Worm (Caenorhabditis elegans): ENCODE results near the gene acl-5.
A peak's percentile ranks its signal among the peaks of the same experiment; 100 is the strongest.

acl-5 gene

ce11 chrX:10353857-10354256 is 26.6 kb upstream of the acl-5 start:
- TF ChIP-seq zag-1 (tag; optimal IDR thresholded peaks at IDR 0.05) (no peak), unc-62 (GFP tag; optimal IDR thresholded peaks at IDR 0.05) (no peak), mab-5 (tag; optimal IDR thresholded peaks at IDR 0.05) (no peak), sem-4 (tag; optimal IDR thresholded peaks at IDR 0.05) (no peak), mdl-1 (tag; optimal IDR thresholded peaks at IDR 0.05) (no peak), elt-1 (tag; optimal IDR thresholded peaks at IDR 0.05) (no peak), Y55F3AM.14 (GFP tag; optimal IDR thresholded peaks at IDR 0.05) (no peak), ztf-11 (tag; optimal IDR thresholded peaks at IDR 0.05) (no peak), snpc-4 (tag; optimal IDR thresholded peaks at IDR 0.05) (no peak), ztf-1 (GFP tag; conservative IDR thresholded peaks at IDR 0.05) (no peak), ceh-82 (tag; optimal IDR thresholded peaks at IDR 0.05) (no peak), unc-55 (GFP tag; optimal IDR thresholded peaks at IDR 0.05) (no peak)

- TF ChIP-seq ZK546.5 (tag; optimal IDR thresholded peaks at IDR 0.05) (no peak), fos-1 (tag; optimal IDR thresholded peaks at IDR 0.05) (no peak), nhr-25 (tag; optimal IDR thresholded peaks at IDR 0.05) (peak; percentile 42), nhr-129 (tag; optimal IDR thresholded peaks at IDR 0.05) (no peak), F13H6.1 (tag; optimal IDR thresholded peaks at IDR 0.05) (no peak), elt-1 (tag; optimal IDR thresholded peaks at IDR 0.05) (no peak), ztf-11 (tag; optimal IDR thresholded peaks at IDR 0.05) (no peak), unc-62 (GFP tag; optimal IDR thresholded peaks at IDR 0.05) (no peak)
Measured at ce11 chrX:10350151-10350550, 22.9 kb upstream of the acl-5 start.

ce11 chrX:10340986-10341385 is 13.7 kb upstream of the acl-5 start, which contains the start of gene R07E3.1:
TSS of gene R07E3.1 (minus strand) at chrX:10341161.
- TF ChIP-seq nhr-77 (tag; optimal IDR thresholded peaks at IDR 0.05) (no peak), C34F6.9 (tag; optimal IDR thresholded peaks at IDR 0.05) (no peak), nhr-12 (tag; optimal IDR thresholded peaks at IDR 0.05) (no peak), fos-1 (tag; optimal IDR thresholded peaks at IDR 0.05) (peak; percentile 59), skn-1 (tag; optimal IDR thresholded peaks at IDR 0.05) (no peak), egl-27 (tag; optimal IDR thresholded peaks at IDR 0.05) (no peak), nhr-6 (tag; optimal IDR thresholded peaks at IDR 0.05) (no peak), R02D3.7 (tag; optimal IDR thresholded peaks at IDR 0.05) (no peak), gmeb-1 (tag; optimal IDR thresholded peaks at IDR 0.05) (peak; percentile 10), sma-3 (GFP tag; optimal IDR thresholded peaks at IDR 0.05) (no peak), ztf-11 (tag; optimal IDR thresholded peaks at IDR 0.05) (no peak)

ce11 chrX:10340044-10340443 is 12.8 kb upstream of the acl-5 start:
- TF ChIP-seq sma-9 (GFP tag; optimal IDR thresholded peaks at IDR 0.05) = peak; percentile 2
- TF ChIP-seq sma-9 (tag; optimal IDR thresholded peaks at IDR 0.05) = no peak
- peak; percentile 44 for TF ChIP-seq fos-1 (tag; optimal IDR thresholded peaks at IDR 0.05)
- no peak for TF ChIP-seq nhr-12 (tag; optimal IDR thresholded peaks at IDR 0.05)
- no peak for TF ChIP-seq ztf-1 (GFP tag; conservative IDR thresholded peaks at IDR 0.05)

DNA sequence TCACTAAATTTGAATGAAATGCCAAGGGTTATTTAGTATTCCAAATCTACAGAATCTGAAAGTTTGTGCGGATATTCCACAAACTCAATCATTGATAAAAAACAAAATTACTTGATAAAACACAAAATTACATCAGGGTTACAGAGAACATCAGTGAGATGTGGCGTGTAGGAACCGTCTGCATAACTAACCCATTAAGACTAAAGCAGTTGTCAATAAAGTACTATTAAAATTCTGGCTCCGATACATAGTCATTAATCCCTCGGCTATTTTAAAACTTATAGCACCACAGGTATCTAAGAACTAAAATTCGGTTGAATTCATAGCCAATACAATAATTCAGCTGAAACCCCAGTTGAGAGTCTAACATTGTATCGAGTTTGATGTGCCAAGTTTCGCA is 11.5 kb upstream of the acl-5 start:
- no peak for TF ChIP-seq R02D3.7 (tag; optimal IDR thresholded peaks at IDR 0.05)
- no peak for TF ChIP-seq egl-27 (tag; optimal IDR thresholded peaks at IDR 0.05)
- no peak for TF ChIP-seq lin-39 (tag; optimal IDR thresholded peaks at IDR 0.05)
- no peak for TF ChIP-seq lin-13 (GFP tag; optimal IDR thresholded peaks at IDR 0.05)
- TF ChIP-seq nhr-23 (tag; optimal IDR thresholded peaks at IDR 0.05) = no peak
- no peak for TF ChIP-seq unc-39 (tag; optimal IDR thresholded peaks at IDR 0.05)
- TF ChIP-seq elt-3 (tag; optimal IDR thresholded peaks at IDR 0.05) = no peak
- TF ChIP-seq ztf-4 (tag; optimal IDR thresholded peaks at IDR 0.05) = no peak
- TF ChIP-seq sma-9 (GFP tag; optimal IDR thresholded peaks at IDR 0.05) = peak; percentile 7
- no peak for TF ChIP-seq sma-9 (tag; optimal IDR thresholded peaks at IDR 0.05)
- no peak for TF ChIP-seq gmeb-1 (tag; optimal IDR thresholded peaks at IDR 0.05)
- no peak for TF ChIP-seq ceh-82 (tag; optimal IDR thresholded peaks at IDR 0.05)
- no peak for TF ChIP-seq aly-2 (tag; optimal IDR thresholded peaks at IDR 0.05)
- TF ChIP-seq nhr-6 (tag; optimal IDR thresholded peaks at IDR 0.05) = no peak
- no peak for TF ChIP-seq skn-1 (tag; optimal IDR thresholded peaks at IDR 0.05)
- peak; percentile 35 for TF ChIP-seq nhr-129 (tag; optimal IDR thresholded peaks at IDR 0.05)
- TF ChIP-seq crh-2 (tag; optimal IDR thresholded peaks at IDR 0.05) = peak; percentile 39
- TF ChIP-seq ama-1 (optimal IDR thresholded peaks at IDR 0.05) = no peak

All from whole organism, L2 larva.